Fruit fly (Drosophila melanogaster) ovary, adult (tissue): ENCODE results near the gene CG16984.

ENCODE experiments used
- CG17801 ChIP-seq: fragments of 200-800 bp; optimal IDR thresholded peaks from 2 replicates; lab custom pipeline; 2019; ENCODE audit warnings: missing biosample characterization, mild to moderate bottlenecking, missing genetic modification characterization, moderate library complexity; ENCODE audit not compliant: partially characterized antibody

The CG16984 gene

dm6 chr3L:2572907-2573591 is 22.5 kb upstream of the CG16984 start:
- TF ChIP-seq CG17801 (GFP tag; lab: Kevin White, UChicago): no peak

DNA sequence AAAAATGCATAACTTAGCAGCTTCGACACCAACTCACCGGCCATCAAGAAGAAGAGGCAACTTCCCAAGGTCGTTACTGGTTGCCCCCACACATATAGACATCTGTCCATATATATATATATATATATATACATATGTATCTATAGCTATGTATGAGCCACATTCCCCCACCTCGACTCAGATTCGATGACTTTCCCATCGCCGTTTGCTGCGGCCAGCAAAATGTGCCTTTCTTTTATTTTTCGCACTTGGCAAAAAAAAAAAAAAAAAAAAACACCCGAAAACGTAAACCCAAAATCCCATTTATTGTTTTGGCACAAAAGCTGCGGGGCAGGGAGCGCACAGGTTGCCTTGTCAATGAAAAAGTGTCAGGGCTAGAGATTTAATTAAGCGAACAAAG is 20.9 kb upstream of the CG16984 start:
- no peak for TF ChIP-seq CG17801 (GFP tag; lab: Kevin White, UChicago)

DNA sequence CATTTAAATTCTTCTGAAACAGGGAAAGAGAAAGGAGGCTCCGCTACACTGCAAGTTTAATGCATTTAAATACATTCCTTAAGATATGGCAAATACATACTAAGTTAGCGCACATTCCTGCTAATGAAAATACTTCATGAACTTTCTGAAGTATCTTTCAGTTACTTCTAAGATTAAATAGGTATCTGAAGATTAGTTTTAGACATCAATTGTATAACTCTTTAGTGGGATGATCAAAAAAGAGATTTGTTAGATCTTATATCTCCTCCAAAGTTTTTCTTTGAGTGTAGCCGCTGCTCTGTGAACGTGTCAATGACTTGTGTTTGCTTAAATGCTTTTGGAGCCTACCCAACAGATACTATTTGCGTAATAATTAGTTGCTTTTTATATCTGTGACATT is 20.3 kb upstream of the CG16984 start:
- TF ChIP-seq CG17801 (GFP tag; lab: Kevin White, UChicago): no peak

DNA sequence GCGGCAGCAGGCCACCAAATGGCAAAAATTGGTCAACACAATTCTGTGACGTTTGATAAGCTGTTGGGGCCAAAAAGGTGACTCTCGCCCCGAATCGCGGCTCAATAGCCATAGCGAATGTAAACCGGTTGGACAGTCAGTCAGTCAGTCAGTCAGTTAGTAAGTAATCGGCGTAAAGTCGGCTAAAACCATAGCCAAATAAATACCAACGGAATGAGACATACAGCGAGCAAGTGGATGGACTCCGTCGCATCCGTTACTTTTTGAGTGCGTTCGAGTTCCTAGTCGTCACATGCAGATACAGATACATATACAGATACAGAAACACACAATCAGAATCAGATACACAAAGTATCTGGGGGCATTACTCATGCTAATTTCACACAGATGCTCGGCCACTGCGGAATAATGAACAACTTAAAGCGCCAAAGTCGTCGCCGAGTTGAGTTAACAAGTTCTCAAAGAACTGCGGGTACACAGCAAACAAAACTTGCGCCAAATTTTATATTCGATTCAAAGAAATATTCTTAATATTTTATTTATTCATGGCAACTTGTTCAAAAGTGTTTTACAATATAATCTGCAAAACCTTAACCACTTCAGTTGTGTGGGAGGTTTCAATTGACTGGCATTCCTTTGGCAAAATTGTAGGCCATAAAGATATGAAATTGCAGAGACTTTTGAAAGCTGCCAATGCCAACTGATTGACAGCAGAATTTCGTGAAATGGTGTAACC is 18.3 kb upstream of the CG16984 start:
- no peak for TF ChIP-seq CG17801 (GFP tag; lab: Kevin White, UChicago)

DNA sequence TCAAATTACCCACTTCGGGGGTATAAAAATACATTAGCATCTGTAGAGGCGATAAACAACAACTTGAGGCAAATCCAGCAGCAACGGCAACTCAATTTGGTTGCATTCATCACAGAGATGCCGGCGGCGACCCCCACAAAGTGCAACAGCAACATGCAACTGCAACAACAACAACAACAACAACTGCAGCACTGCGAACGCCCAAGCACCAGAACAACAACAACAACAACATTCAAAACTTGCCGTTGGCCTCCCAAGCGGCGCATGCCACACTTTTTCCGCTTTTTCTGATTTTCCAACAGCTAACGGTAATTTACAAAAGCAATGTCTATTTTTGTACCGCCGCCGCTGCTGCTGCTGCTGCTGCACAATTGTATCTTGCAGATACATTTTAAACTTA is 17.3 kb upstream of the CG16984 start:
- no peak for TF ChIP-seq CG17801 (GFP tag; lab: Kevin White, UChicago)

DNA sequence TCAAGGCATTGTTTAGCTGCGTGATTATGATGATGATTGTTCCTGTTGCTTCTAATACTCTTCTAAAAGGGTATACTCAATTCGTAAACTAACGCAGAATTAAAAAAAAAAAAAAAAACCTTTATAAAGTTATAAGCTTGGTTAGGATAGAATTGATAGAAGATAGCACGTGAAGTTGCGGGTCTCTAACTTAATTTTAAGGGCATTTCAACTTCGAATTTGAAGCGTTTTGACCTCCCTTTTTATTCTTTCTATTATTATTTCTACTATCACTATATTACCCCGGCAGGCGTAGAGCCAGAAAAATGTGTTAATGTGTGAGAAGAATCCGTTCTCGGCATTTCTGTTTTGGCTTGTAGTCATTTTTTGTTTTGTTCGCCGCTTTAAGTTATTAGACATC is 16.8 kb upstream of the CG16984 start:
- TF ChIP-seq CG17801 (GFP tag; lab: Kevin White, UChicago): no peak

dm6 chr3L:2579557-2580224 is 15.9 kb upstream of the CG16984 start:
- no peak for TF ChIP-seq CG17801 (GFP tag; lab: Kevin White, UChicago)

DNA sequence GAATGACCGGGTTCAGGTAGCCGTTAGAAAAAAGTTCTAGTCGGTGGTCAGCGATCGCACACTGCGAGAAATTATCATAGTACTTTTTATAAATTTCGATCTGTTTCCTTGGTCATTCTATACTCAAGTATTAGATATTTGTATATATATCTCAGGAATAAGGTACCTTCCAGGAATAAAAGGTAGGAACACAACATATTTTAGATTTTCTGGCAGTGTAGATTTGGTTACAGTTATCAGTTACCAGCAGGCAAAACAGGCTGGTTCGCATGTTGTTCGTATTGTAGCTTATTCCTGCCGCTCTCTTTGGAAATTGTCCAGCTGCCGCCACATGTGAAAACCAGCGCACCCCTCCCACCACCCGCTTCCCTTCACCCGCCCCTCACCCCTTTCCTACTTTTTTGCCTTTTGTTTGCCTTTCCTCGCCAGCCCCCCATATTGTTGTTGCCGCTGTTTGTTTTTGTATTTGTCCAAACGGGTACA is 14.2 kb upstream of the CG16984 start:
- TF ChIP-seq CG17801 (GFP tag; lab: Kevin White, UChicago): peak; percentile 56

dm6 chr3L:2581857-2582256 is 13.7 kb upstream of the CG16984 start:
- no peak for TF ChIP-seq CG17801 (GFP tag; lab: Kevin White, UChicago)

dm6 chr3L:2582290-2582689 is 13.3 kb upstream of the CG16984 start:
- no peak for TF ChIP-seq CG17801 (GFP tag; lab: Kevin White, UChicago)

DNA sequence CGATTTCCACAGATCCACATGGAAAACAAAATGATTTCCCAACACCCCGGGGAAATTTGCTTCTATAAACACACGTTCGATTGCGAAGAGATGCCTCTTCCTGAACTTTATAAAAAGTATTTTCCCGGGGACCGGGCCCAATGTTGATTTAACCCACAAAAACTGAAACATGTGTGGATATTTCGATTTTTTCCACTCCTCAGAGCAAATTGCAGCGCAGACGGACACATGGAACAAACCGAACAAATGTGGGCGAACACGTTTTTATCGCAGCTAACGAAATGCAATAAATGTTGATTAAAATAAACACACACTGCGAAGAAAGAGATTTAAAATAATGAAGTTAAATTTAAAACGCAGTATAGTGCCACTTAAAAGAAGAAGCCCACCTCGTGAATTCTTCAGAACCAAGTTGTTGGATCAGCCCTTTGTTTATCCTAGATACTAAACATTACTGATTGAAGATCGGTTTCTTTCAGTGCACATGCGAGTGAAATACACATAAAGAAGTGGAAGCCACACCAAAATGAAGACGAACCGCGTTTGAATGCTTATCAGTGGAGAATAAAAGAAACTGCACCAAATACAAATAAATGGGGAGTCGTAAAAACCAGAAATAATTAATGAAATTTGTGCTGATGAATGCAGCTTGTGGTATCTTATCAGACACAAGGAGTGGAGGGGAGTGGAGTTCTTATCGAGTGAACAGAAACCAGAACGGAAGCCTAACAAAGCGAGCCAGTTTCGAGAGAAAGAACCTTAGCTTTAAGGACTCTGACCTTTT is 12.6 kb upstream of the CG16984 start:
- TF ChIP-seq CG17801 (GFP tag; lab: Kevin White, UChicago): no peak

dm6 chr3L:2583537-2583870 is 12.1 kb upstream of the CG16984 start:
- TF ChIP-seq CG17801 (GFP tag; lab: Kevin White, UChicago): no peak

dm6 chr3L:2584119-2584805 is 11.3 kb upstream of the CG16984 start:
- no peak for TF ChIP-seq CG17801 (GFP tag; lab: Kevin White, UChicago)

- TF ChIP-seq CG17801 (GFP tag; lab: Kevin White, UChicago): no peak
Measured at dm6 chr3L:2584827-2585226, 10.8 kb upstream of the CG16984 start.
